Worm (Caenorhabditis elegans): ENCODE data around the gene mrps-22.

The mrps-22 gene

DNA sequence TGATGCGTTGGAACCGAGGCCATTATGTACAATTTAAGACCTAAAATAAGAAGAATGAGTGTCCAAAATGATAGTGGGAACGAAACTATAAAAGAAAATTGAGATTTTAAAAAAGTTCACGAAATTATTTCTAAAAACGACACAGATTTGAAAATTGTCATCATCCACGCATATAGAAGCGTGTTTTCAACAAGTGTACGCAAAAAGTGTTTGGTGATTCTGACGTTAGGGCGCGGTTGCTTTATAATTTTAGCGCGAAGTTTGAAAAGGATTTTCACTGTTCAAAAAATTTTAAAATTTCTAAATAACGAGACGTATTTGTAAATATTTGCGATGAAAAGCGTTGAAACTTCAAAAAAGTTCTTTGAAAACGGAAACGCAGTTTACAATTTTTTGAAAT lies 19.1 kb upstream of the mrps-22 start, which contains the start of gene cdc-48.1 (continued):
- TF ChIP-seq ZK337.2 (GFP tag; IDR thresholded peaks at IDR 0.05), result peak; percentile 97
- TF ChIP-seq ceh-20 (GFP tag; IDR thresholded peaks at IDR 0.05), result peak; percentile 100
- TF ChIP-seq arid-1 (GFP tag; conservative IDR thresholded peaks at IDR 0.05), result peak; percentile 99
- peak; percentile 97 for TF ChIP-seq F37D6.2 (tag; optimal IDR thresholded peaks at IDR 0.05)

ce11 chrII:10564578-10564977 lies 17.8 kb upstream of the mrps-22 start, which contains the start of the genes C06A1.6 and C06A1.7:
TSS of gene C06A1.6 (minus strand) at chrII:10564678.
TSS of gene C06A1.7 (plus strand) at chrII:10564891.
- no peak for TF ChIP-seq daf-16 (GFP tag; optimal IDR thresholded peaks at IDR 0.05)
- no peak for TF ChIP-seq daf-16 (tag; optimal IDR thresholded peaks at IDR 0.05)
- TF ChIP-seq cey-2 (tag; optimal IDR thresholded peaks at IDR 0.05; ENCODE audit: borderline replicate concordance, insufficient read depth), result no peak
- TF ChIP-seq T26A8.4 (GFP tag; IDR thresholded peaks at IDR 0.05), result no peak
- TF ChIP-seq nhr-102 (tag; optimal IDR thresholded peaks at IDR 0.05), result no peak
- TF ChIP-seq nhr-77 (tag; optimal IDR thresholded peaks at IDR 0.05), result no peak
- TF ChIP-seq daf-8 (GFP tag; IDR thresholded peaks at IDR 0.05), result no peak
- no peak for TF ChIP-seq nhr-111 (GFP tag; optimal IDR thresholded peaks at IDR 0.05)
- TF ChIP-seq ZK337.2 (GFP tag; IDR thresholded peaks at IDR 0.05), result no peak
- no peak for TF ChIP-seq ceh-62 (tag; optimal IDR thresholded peaks at IDR 0.05)
- TF ChIP-seq zag-1 (tag; optimal IDR thresholded peaks at IDR 0.05), result no peak
- no peak for TF ChIP-seq sdz-12 (GFP tag; optimal IDR thresholded peaks at IDR 0.05)

ce11 chrII:10566458-10566857 lies 16.0 kb upstream of the mrps-22 start:
- TF ChIP-seq Y75B8A.6 (GFP tag; IDR thresholded peaks at IDR 0.05) (no peak), R02D3.7 (tag; optimal IDR thresholded peaks at IDR 0.05) (no peak), set-16 (GFP tag; IDR thresholded peaks at IDR 0.05) (peak; percentile 53; the same call in 1 of the 2 replicates), aha-1 (tag) (peak; percentile 77)

ce11 chrII:10569498-10569897 lies 12.9 kb upstream of the mrps-22 start:
- no peak for TF ChIP-seq F37D6.2 (tag; optimal IDR thresholded peaks at IDR 0.05)
- no peak for TF ChIP-seq Y48G9A.11 (GFP tag; IDR thresholded peaks at IDR 0.05)
- TF ChIP-seq fos-1 (tag; optimal IDR thresholded peaks at IDR 0.05), result no peak
- no peak for TF ChIP-seq nhr-41 (GFP tag; IDR thresholded peaks at IDR 0.05)
- no peak for TF ChIP-seq F44E2.7 (GFP tag; IDR thresholded peaks at IDR 0.05)
- no peak for TF ChIP-seq T20F7.1 (GFP tag; optimal IDR thresholded peaks at IDR 0.05)
- no peak for TF ChIP-seq ceh-20 (GFP tag; IDR thresholded peaks at IDR 0.05)
- TF ChIP-seq skn-1 (tag; optimal IDR thresholded peaks at IDR 0.05), result no peak
- TF ChIP-seq ces-1 (GFP tag; optimal IDR thresholded peaks at IDR 0.05), result no peak
- no peak for TF ChIP-seq hlh-30 (tag; optimal IDR thresholded peaks at IDR 0.05; ENCODE audit: insufficient read depth)
- no peak for TF ChIP-seq mxl-2 (GFP tag; conservative IDR thresholded peaks at IDR 0.05)
- TF ChIP-seq nhr-11 (tag; optimal IDR thresholded peaks at IDR 0.05), result peak; percentile 75
- peak in 1 of 2 experiments; percentile 54 for TF ChIP-seq daf-16 (GFP tag; optimal IDR thresholded peaks at IDR 0.05)
- TF ChIP-seq daf-16 (tag; optimal IDR thresholded peaks at IDR 0.05), result no peak
- no peak for TF ChIP-seq dmd-6 (GFP tag; IDR thresholded peaks at IDR 0.05)
- no peak for TF ChIP-seq zag-1 (tag; optimal IDR thresholded peaks at IDR 0.05)
- TF ChIP-seq zfp-2 (tag; optimal IDR thresholded peaks at IDR 0.05), result no peak
- no peak for TF ChIP-seq T26A8.4 (GFP tag; IDR thresholded peaks at IDR 0.05)

ce11 chrII:10570302-10570701 lies 12.1 kb upstream of the mrps-22 start, which contains the start of gene txt-13:
TSS of gene txt-13 (plus strand) at chrII:10570602.
- TF ChIP-seq spr-1 (tag; optimal IDR thresholded peaks at IDR 0.05), result no peak
- TF ChIP-seq rbr-2 (tag; optimal IDR thresholded peaks at IDR 0.05), result no peak
- no peak for TF ChIP-seq Y105C5A.15 (GFP tag; IDR thresholded peaks at IDR 0.05)
- TF ChIP-seq ZK337.2 (GFP tag; IDR thresholded peaks at IDR 0.05), result no peak
- TF ChIP-seq mxl-2 (GFP tag; conservative IDR thresholded peaks at IDR 0.05), result no peak
- TF ChIP-seq mdl-1 (tag; optimal IDR thresholded peaks at IDR 0.05), result no peak
- TF ChIP-seq nhr-11 (tag; optimal IDR thresholded peaks at IDR 0.05), result no peak
- no peak for TF ChIP-seq lin-15B (tag; optimal IDR thresholded peaks at IDR 0.05)
- no peak for TF ChIP-seq aly-2 (tag; optimal IDR thresholded peaks at IDR 0.05)
- TF ChIP-seq ztf-11 (tag; optimal IDR thresholded peaks at IDR 0.05), result no peak
- no peak for TF ChIP-seq hlh-11 (tag; optimal IDR thresholded peaks at IDR 0.05)
- no peak for TF ChIP-seq F37D6.2 (tag; optimal IDR thresholded peaks at IDR 0.05)
- no peak for TF ChIP-seq zfp-3 (GFP tag; conservative IDR thresholded peaks at IDR 0.05)
- no peak for TF ChIP-seq hlh-30 (tag; optimal IDR thresholded peaks at IDR 0.05; ENCODE audit: insufficient read depth)

All from whole organism, L4 larva.